Worm (Caenorhabditis elegans) whole organism, late embryonic: ENCODE data around the gene K02E11.7.

ENCODE experiments used
- ceh-14 ChIP-seq: sonication (generic microtip); optimal IDR thresholded peaks from 2 replicates; lab custom pipeline; 2016; ENCODE audit warnings: missing genotype, missing genetic modification characterization, missing compliant biosample characterization
- sox-4 ChIP-seq: sonication (generic microtip); optimal IDR thresholded peaks from 2 replicates; lab custom pipeline; 2017; ENCODE audit warnings: mild to moderate bottlenecking, missing genetic modification characterization, inconsistent platforms, missing compliant biosample characterization

- TF ChIP-seq sox-4 (no peak), ceh-14 (no peak)
These were observed 6.7 kb upstream of the K02E11.7 start, which contains the start of gene F40G12.2 for ce11 chrV:14260831-14261230.
